Fruit fly (Drosophila melanogaster) whole organism, embryonic: ENCODE data around the gene CG12012.

Experiments
- ATbp ChIP-seq: fragments of 200-800 bp; sonication (Bioruptor generic); optimal IDR thresholded peaks from 2 replicates; lab custom pipeline; 2017; ENCODE audit warnings: missing biosample characterization, mild to moderate bottlenecking, missing genetic modification characterization, missing genetic modification reagents
- Aef1 ChIP-seq: fragments of 200-800 bp; sonication (Bioruptor generic); IDR thresholded peaks from 3 replicates; pipeline ENCODE4 v1.3.6; 2022; ENCODE audit warnings: missing biosample characterization, missing genetic modification characterization
- CG10979 ChIP-seq: fragments of 200-800 bp; sonication (Bioruptor generic); optimal IDR thresholded peaks from 2 replicates; lab custom pipeline; 2018; ENCODE audit warnings: missing biosample characterization, mild to moderate bottlenecking, missing genetic modification characterization, moderate library complexity
- CG11696 ChIP-seq: fragments of 200-800 bp; sonication (Bioruptor generic); IDR thresholded peaks from 2 replicates; pipeline ENCODE4 v1.3.6; 2022; ENCODE audit warnings: missing biosample characterization, missing genetic modification characterization
- CG12942 ChIP-seq: fragments of 200-800 bp; sonication (Bioruptor generic); optimal IDR thresholded peaks from 3 replicates; lab custom pipeline; 2016; ENCODE audit warnings: missing biosample characterization, missing genetic modification characterization
- CG14441 ChIP-seq: fragments of 200-800 bp; sonication (Bioruptor generic); IDR thresholded peaks from 2 replicates; pipeline ENCODE4 v1.3.6; 2022; ENCODE audit warnings: missing biosample characterization, missing genetic modification characterization
- CG15696 ChIP-seq: fragments of 200-800 bp; sonication (Bioruptor generic); optimal IDR thresholded peaks from 2 replicates; lab custom pipeline; 2019; ENCODE audit warnings: missing biosample characterization, mild to moderate bottlenecking, missing genetic modification characterization, moderate library complexity
- CG1602 ChIP-seq: fragments of 200-800 bp; sonication (Bioruptor generic); optimal IDR thresholded peaks from 3 replicates; lab custom pipeline; 2016; ENCODE audit warnings: missing biosample characterization, missing genetic modification characterization
- CG16779 ChIP-seq: fragments of 200-800 bp; sonication (Bioruptor generic); IDR thresholded peaks from 2 replicates; pipeline ENCODE4 v1.3.6; 2022; ENCODE audit warnings: missing biosample characterization, missing genetic modification characterization
- CG16815 ChIP-seq: fragments of 200-800 bp; sonication (Bioruptor generic); optimal IDR thresholded peaks from 3 replicates; lab custom pipeline; 2017; ENCODE audit warnings: missing biosample characterization, mild to moderate bottlenecking, missing genetic modification characterization
- CG17612 ChIP-seq: fragments of 200-800 bp; sonication (Bioruptor generic); IDR thresholded peaks from 2 replicates; pipeline ENCODE4 v1.3.6; 2022; ENCODE audit warnings: missing biosample characterization, missing genetic modification characterization
- CG2889 ChIP-seq: fragments of 200-800 bp; sonication (Bioruptor generic); IDR thresholded peaks from 3 replicates; pipeline ENCODE4 v1.3.6; 2022; ENCODE audit warnings: missing biosample characterization, missing genetic modification characterization
- CG30403 ChIP-seq: fragments of 200-800 bp; sonication (Bioruptor generic); optimal IDR thresholded peaks from 3 replicates; lab custom pipeline; 2016; ENCODE audit warnings: missing biosample characterization, missing genetic modification characterization
- CG4730 ChIP-seq: fragments of 200-800 bp; sonication (Bioruptor generic); IDR thresholded peaks from 2 replicates; pipeline ENCODE4 v1.3.6; 2022; ENCODE audit warnings: missing biosample characterization, missing genetic modification characterization
- CG7372 ChIP-seq: fragments of 200-800 bp; sonication (Bioruptor generic); IDR thresholded peaks from 2 replicates; pipeline ENCODE4 v1.3.6; 2022; ENCODE audit warnings: missing biosample characterization, missing genetic modification characterization
- CG7786 ChIP-seq: fragments of 200-800 bp; sonication (Bioruptor generic); optimal IDR thresholded peaks from 2 replicates; lab custom pipeline; 2016; ENCODE audit warnings: missing biosample characterization, missing genetic modification characterization
- CG7928 ChIP-seq: fragments of 200-800 bp; sonication (Bioruptor generic); optimal IDR thresholded peaks from 2 replicates; lab custom pipeline; 2017; ENCODE audit warnings: missing biosample characterization, mild to moderate bottlenecking, missing genetic modification characterization
- CG8924 ChIP-seq: fragments of 200-800 bp; optimal IDR thresholded peaks from 3 replicates; lab custom pipeline; 2019; ENCODE audit warnings: missing biosample characterization, mild to moderate bottlenecking, missing genetic modification characterization, moderate library complexity
- CG8944 ChIP-seq: fragments of 200-800 bp; sonication (Bioruptor generic); optimal IDR thresholded peaks from 3 replicates; lab custom pipeline; 2016; ENCODE audit warnings: missing biosample characterization, missing genetic modification characterization
- CG9817 ChIP-seq: fragments of 200-800 bp; sonication (Bioruptor generic); optimal IDR thresholded peaks from 2 replicates; lab custom pipeline; 2018; ENCODE audit warnings: missing biosample characterization, mild to moderate bottlenecking, missing genetic modification characterization, moderate library complexity
- D19B ChIP-seq: fragments of 200-800 bp; sonication (Bioruptor generic); optimal IDR thresholded peaks from 2 replicates; lab custom pipeline; 2017; ENCODE audit warnings: missing biosample characterization, mild to moderate bottlenecking, missing genetic modification characterization
- Dbx ChIP-seq: fragments of 200-800 bp; sonication (Bioruptor generic); IDR thresholded peaks from 3 replicates; pipeline ENCODE4 v1.3.6; 2022; ENCODE audit warnings: missing biosample characterization, missing genetic modification characterization
- HLH3B ChIP-seq: fragments of 200-800 bp; sonication (Bioruptor generic); IDR thresholded peaks from 2 replicates; pipeline ENCODE4 v1.3.6; 2022; ENCODE audit warnings: missing biosample characterization, missing genetic modification characterization
- HmgZ ChIP-seq: fragments of 200-800 bp; sonication (Bioruptor generic); optimal IDR thresholded peaks from 2 replicates; lab custom pipeline; 2018; ENCODE audit warnings: missing biosample characterization, mild to moderate bottlenecking, missing genetic modification characterization
- Lpt ChIP-seq: fragments of >200 bp; optimal IDR thresholded peaks from 2 replicates; lab custom pipeline; 2018; ENCODE audit warnings: missing biosample characterization, missing genetic modification characterization
- NfI ChIP-seq: fragments of 200-800 bp; sonication (Bioruptor generic); optimal IDR thresholded peaks from 3 replicates; lab custom pipeline; 2018; ENCODE audit warnings: missing biosample characterization, mild to moderate bottlenecking, missing genetic modification characterization, moderate library complexity
- PHDP ChIP-seq: fragments of 200-800 bp; sonication (Bioruptor generic); optimal IDR thresholded peaks from 3 replicates; lab custom pipeline; 2018; ENCODE audit warnings: missing biosample characterization, mild to moderate bottlenecking, missing genetic modification characterization, moderate library complexity
- Sox102F ChIP-seq: fragments of 200-800 bp; sonication (Bioruptor generic); optimal IDR thresholded peaks from 2 replicates; lab custom pipeline; 2018; ENCODE audit warnings: missing biosample characterization, mild to moderate bottlenecking, missing genetic modification characterization, moderate library complexity
- Tbp ChIP-seq: fragments of >200 bp; optimal IDR thresholded peaks from 2 replicates; lab custom pipeline; 2018; ENCODE audit warnings: missing biosample characterization, missing genetic modification characterization
- Usf ChIP-seq: fragments of 200-800 bp; sonication (Bioruptor generic); optimal IDR thresholded peaks from 2 replicates; lab custom pipeline; 2017; ENCODE audit warnings: missing genotype, missing biosample characterization, missing genetic modification characterization
- amos ChIP-seq: fragments of 200-800 bp; sonication (Bioruptor generic); IDR thresholded peaks from 2 replicates; pipeline ENCODE4 v1.3.6; 2022; ENCODE audit warnings: missing biosample characterization, missing genetic modification characterization; ENCODE audit not compliant: partially characterized antibody
- bsh ChIP-seq, 2 experiments: fragments of 200-800 bp; sonication (Bioruptor generic); optimal IDR thresholded peaks; 2 replicates each; lab custom pipeline; 2017 to 2018; ENCODE audit warnings: mild to moderate bottlenecking in 2 of 2, missing biosample characterization in 2 of 2, missing genetic modification characterization in 2 of 2, moderate library complexity in 1 of 2
- corto ChIP-seq: fragments of 200-800 bp; sonication (Bioruptor generic); optimal IDR thresholded peaks from 2 replicates; lab custom pipeline; 2016; ENCODE audit warnings: missing biosample characterization, mild to moderate bottlenecking, missing genetic modification characterization, moderate library complexity
- cwo ChIP-seq: fragments of 200-800 bp; sonication (Bioruptor generic); optimal IDR thresholded peaks from 3 replicates; lab custom pipeline; 2017; ENCODE audit warnings: missing biosample characterization, missing genetic modification characterization, mild to moderate bottlenecking, moderate library complexity, missing genetic modification reagents
- ftz-f1 ChIP-seq: fragments of 200-800 bp; sonication (Bioruptor generic); optimal IDR thresholded peaks from 2 replicates; lab custom pipeline; 2016; ENCODE audit warnings: missing biosample characterization, missing genetic modification characterization
- gcm2 ChIP-seq: fragments of 200-800 bp; sonication (Bioruptor generic); optimal IDR thresholded peaks from 2 replicates; lab custom pipeline; 2016; ENCODE audit warnings: missing biosample characterization, missing genetic modification characterization
- hbn ChIP-seq: fragments of 200-800 bp; sonication (Bioruptor generic); IDR thresholded peaks from 2 replicates; pipeline ENCODE4 v1.3.6; 2022; ENCODE audit warnings: missing biosample characterization, missing genetic modification characterization; ENCODE audit not compliant: partially characterized antibody
- her ChIP-seq: fragments of 200-800 bp; sonication (Bioruptor generic); optimal IDR thresholded peaks from 2 replicates; lab custom pipeline; 2016; ENCODE audit warnings: missing biosample characterization, missing genetic modification characterization
- lilli ChIP-seq: fragments of 200-800 bp; sonication (Bioruptor generic); optimal IDR thresholded peaks from 3 replicates; lab custom pipeline; 2016; ENCODE audit warnings: missing biosample characterization, missing genetic modification characterization
- lmd ChIP-seq: fragments of 200-800 bp; sonication (Bioruptor generic); IDR thresholded peaks from 2 replicates; pipeline ENCODE4 v1.3.6; 2022; ENCODE audit warnings: missing biosample characterization, missing genetic modification characterization
- nerfin-2 ChIP-seq: fragments of 200-800 bp; sonication (Bioruptor generic); IDR thresholded peaks from 2 replicates; pipeline ENCODE4 v1.3.6; 2022; ENCODE audit warnings: missing biosample characterization, missing genetic modification characterization; ENCODE audit not compliant: partially characterized antibody
- otp ChIP-seq: fragments of 200-800 bp; sonication (Bioruptor generic); IDR thresholded peaks from 3 replicates; pipeline ENCODE4, ENCODE4 v1.3.6; 2022; ENCODE audit warnings: missing biosample characterization, missing genetic modification characterization
- prd ChIP-seq, 3 experiments: fragments of >200 bp in 2 of 3; fragments of 200-800 bp in 1 of 3; sonication (Bioruptor generic) in 1 of 3; optimal IDR thresholded peaks in 2 of 3; IDR thresholded peaks in 1 of 3; 2 replicates in 2 of 3; 3 replicates in 1 of 3; pipeline versions ENCODE4 v1.3.6 to Lab custom; 2017 to 2022; ENCODE audit warnings: missing biosample characterization in 1 of 3, missing genetic modification characterization in 1 of 3
- pros ChIP-seq: fragments of 200-800 bp; sonication (Bioruptor generic); optimal IDR thresholded peaks from 3 replicates; lab custom pipeline; 2019; ENCODE audit warnings: missing biosample characterization, mild to moderate bottlenecking, missing genetic modification characterization, moderate library complexity
- ranshi ChIP-seq: fragments of 200-800 bp; sonication (Bioruptor generic); IDR thresholded peaks from 2 replicates; pipeline ENCODE4 v1.3.6; 2022; ENCODE audit warnings: missing biosample characterization, missing genetic modification characterization
- sens ChIP-seq: fragments of 200-800 bp; sonication (Bioruptor generic); peaks from one replicate; lab custom pipeline; 2016; ENCODE audit warnings: missing biosample characterization, missing genetic modification characterization
- slou ChIP-seq: fragments of 200-800 bp; sonication (Bioruptor generic); optimal IDR thresholded peaks from 3 replicates; lab custom pipeline; 2016; ENCODE audit warnings: missing biosample characterization, missing genetic modification characterization
- sug ChIP-seq: fragments of 200-800 bp; optimal IDR thresholded peaks from 2 replicates; lab custom pipeline; 2019; ENCODE audit warnings: missing biosample characterization, mild to moderate bottlenecking, missing genetic modification characterization, moderate library complexity
- zen ChIP-seq: fragments of 200-800 bp; sonication (Bioruptor generic); optimal IDR thresholded peaks from 3 replicates; lab custom pipeline; 2018; ENCODE audit warnings: missing biosample characterization, mild to moderate bottlenecking, missing genetic modification characterization, moderate library complexity

Gene CG12012

DNA sequence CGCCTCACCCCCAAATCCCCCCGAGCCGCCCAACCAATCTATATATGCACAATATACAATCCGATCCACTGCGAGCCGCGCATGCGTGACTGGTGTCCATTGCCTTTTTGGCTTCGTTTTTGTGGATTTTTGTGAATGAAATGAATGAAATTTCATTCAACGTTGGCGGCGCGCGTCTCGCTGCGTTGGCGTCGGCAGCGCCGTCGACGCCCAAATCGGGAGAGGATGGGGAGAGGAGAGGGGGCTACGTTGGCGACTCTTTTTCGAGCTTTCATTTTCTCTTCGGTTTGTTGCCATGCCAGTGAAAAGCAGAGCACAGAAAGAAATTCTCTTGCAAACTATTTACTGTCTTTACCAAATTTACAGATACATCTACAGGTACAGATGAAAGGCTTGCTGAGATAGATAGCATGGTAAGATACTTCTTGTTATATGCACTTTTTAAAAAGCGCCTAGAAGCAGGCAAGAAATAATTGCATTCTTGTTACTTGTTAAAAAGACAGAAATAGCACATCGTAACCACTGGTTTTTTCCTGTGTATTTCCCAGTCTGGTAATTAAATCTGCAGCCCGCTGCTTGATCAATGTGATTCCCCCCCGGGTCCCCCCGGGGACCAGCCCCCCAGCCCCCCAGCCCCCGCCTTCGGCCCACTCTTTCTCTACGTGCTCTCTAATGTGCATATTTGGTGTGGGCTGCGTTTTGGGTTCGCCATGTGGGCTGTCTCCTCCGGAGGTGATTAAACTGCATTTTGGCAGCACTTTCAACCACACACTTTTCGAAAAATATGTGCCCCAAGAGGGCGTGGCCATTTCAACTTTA lies 3.9 kb downstream of the CG12012 start (continued):
- TF ChIP-seq CG2889 (GFP tag; lab: Robert Waterston, UW) (no peak), CG7786 (GFP tag; lab: Kevin White, UChicago) (no peak), lmd (GFP tag; lab: Robert Waterston, UW) (peak; percentile 51; the same call in 1 of the 2 replicates), CG16815 (GFP tag; lab: Kevin White, UChicago) (no peak), CG14441 (peak; percentile 21; the same call in 1 of the 2 replicates), gcm2 (GFP tag; lab: Kevin White, UChicago) (no peak), cwo (GFP tag; lab: Kevin White, UChicago) (no peak), NfI (GFP tag; lab: Kevin White, UChicago) (peak; percentile 34), amos (GFP tag; lab: Robert Waterston, UW) (no peak), HLH3B (GFP tag; lab: Robert Waterston, UW) (peak; percentile 58), ATbp (GFP tag; lab: Kevin White, UChicago) (peak; percentile 69), PHDP (tag; lab: Kevin White, UChicago) (peak; percentile 36), ranshi (GFP tag; lab: Robert Waterston, UW) (0 out of 2 replicates have a peak, but pooled peaks have one; percentile 32), otp (GFP tag; lab: Robert Waterston, UW) (no peak), Usf (GFP tag; lab: Kevin White, UChicago) (no peak), lilli (no peak), her (GFP tag; lab: Kevin White, UChicago) (no peak), CG17612 (no peak), slou (GFP tag; lab: Kevin White, UChicago) (no peak), corto (GFP tag; lab: Kevin White, UChicago) (no peak), CG10979 (peak; percentile 69), CG1602 (GFP tag; lab: Kevin White, UChicago) (peak; percentile 9), bsh (GFP tag; optimal IDR thresholded peaks at IDR 0.05; lab: Kevin White, UChicago) (peak in 1 of 2 experiments; percentile 65), CG12942 (GFP tag; lab: Kevin White, UChicago) (no peak), CG8944 (GFP tag; lab: Kevin White, UChicago) (no peak), HmgZ (tag; lab: Kevin White, UChicago) (no peak), D19B (no peak), CG15696 (tag; lab: Kevin White, UChicago) (no peak), CG7928 (GFP tag; lab: Kevin White, UChicago) (no peak), CG4730 (GFP tag; lab: Robert Waterston, UW) (0 out of 2 replicates have a peak, but pooled peaks have one; percentile 11), CG11696 (GFP tag; lab: Robert Waterston, UW) (no peak), pros (no peak), sens (peak; percentile 89), CG30403 (GFP tag; lab: Kevin White, UChicago) (no peak), Dbx (GFP tag; lab: Robert Waterston, UW) (no peak), CG16779 (no peak), hbn (GFP tag; lab: Robert Waterston, UW) (peak; percentile 23; the same call in 1 of the 2 replicates), ftz-f1 (GFP tag; lab: Kevin White, UChicago) (no peak), CG7372 (no peak), Tbp (GFP tag; lab: Kevin White, UChicago) (no peak), sug (tag; lab: Kevin White, UChicago) (peak; percentile 0), CG9817 (no peak), Lpt (GFP tag; lab: Kevin White, UChicago) (no peak), Sox102F (GFP tag; lab: Kevin White, UChicago) (peak; percentile 80), nerfin-2 (GFP tag; lab: Robert Waterston, UW) (no peak), zen (tag; lab: Kevin White, UChicago) (peak; percentile 4), prd (optimal IDR thresholded peaks at IDR 0.05; lab: Kevin White, UChicago) (no peak), prd (GFP tag; IDR thresholded peaks at IDR 0.05; lab: Robert Waterston, UW) (peak; percentile 57; the same call in 2 of the 3 replicates), CG8924 (tag; lab: Kevin White, UChicago) (peak; percentile 50), Aef1 (GFP tag; lab: Robert Waterston, UW) (no peak)
